Fruit fly (Drosophila melanogaster): ENCODE data around the gene Ipo9.

Gene Ipo9

DNA sequence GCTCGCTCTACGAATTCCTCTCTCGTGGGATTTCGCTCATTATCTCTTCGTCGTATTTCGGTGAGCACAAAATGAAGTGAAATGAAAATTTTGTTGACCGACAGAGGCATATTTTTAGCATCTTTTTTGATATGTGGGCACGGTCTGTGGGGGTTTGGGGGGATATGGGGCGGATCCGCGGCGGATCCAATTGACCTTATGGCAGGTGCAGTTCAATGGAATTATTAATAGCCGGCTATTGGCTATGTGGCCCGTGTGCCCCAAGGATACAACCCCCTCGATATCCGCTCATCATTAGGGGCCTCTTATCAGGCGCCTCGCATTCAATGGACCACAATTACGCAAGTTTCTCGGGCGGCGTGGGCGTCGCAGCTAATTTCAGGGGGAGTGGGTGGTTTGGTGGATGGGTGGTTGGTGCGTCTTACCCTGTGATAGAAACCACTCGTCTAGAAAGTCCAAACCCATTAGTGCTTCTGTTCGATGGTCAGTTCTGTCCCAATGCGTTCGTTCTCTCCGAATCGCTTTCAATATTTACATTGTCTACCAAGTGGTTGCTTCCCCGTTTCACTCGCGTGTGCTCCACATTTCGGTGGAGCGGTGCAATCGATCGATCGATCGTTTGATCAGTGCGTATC, 39.0 kb downstream of the Ipo9 start, which contains the start of gene sals:
sals (minus strand) TSS at position 585 of the 635 bp plus-strand sequence.
- TF ChIP-seq Dll (optimal IDR thresholded peaks at IDR 0.05), result no peak
- no peak for TF ChIP-seq CG8478 (optimal IDR thresholded peaks at IDR 0.05)
- TF ChIP-seq pan (optimal IDR thresholded peaks at IDR 0.05), result no peak

DNA sequence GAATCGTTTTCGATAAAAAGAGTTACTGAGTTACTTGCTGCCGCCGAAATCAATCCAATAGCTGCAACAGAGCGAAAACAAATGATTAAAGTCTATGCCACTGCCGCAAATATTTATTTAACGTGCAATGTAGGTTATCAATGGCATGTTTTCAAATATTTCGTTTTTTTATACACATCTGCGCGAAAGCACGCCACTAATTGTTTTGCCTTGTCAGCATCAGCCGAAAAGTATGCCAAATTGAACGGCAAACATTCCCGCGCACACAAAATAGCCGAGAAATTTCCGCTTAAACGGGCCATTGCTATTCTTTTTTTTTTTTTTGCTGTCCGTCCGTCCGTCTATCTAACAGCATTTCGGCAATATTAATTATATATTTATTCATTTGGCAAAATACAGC, 39.7 kb downstream of the Ipo9 start:
- TF ChIP-seq CG8478 (optimal IDR thresholded peaks at IDR 0.05) (no peak), usp (GFP tag; optimal IDR thresholded peaks at IDR 0.05) (no peak), EcR (GFP tag; optimal IDR thresholded peaks at IDR 0.05) (no peak), pan (optimal IDR thresholded peaks at IDR 0.05) (no peak), psq (optimal IDR thresholded peaks at IDR 0.05) (no peak), Dll (optimal IDR thresholded peaks at IDR 0.05) (no peak)

DNA sequence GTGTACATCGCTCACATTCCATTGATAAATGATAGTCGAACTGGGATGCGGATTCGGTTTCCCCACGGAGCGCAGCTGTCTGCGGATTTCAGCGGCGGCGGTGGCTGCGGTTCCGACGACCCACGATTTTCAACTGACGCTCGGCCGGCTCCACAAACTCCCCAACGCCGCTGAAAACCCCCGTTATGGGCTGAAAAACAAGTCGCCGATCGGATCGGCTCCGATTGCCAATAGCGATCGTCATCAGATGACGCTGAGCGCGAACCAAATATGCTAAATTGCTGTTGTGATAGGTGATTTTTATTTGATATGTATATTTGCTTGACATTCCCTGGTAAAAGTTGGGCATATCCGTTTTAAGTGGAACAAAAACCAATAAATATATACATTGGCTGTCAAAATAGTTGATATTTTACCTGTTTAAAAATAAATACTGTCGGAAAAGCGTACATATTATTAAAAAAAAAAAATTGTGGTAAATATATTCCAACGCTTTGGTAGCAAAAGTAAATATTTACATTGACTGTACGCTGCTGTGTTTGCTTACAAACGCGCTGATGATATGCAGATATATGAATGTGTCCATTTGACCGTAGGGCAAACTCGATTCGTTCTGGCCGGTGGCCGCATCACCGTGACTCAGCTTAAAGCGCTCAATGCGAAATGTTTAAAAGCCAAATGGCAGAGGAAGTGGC, 42.0 kb downstream of the Ipo9 start:
- TF ChIP-seq CG8478 (optimal IDR thresholded peaks at IDR 0.05) (no peak), Dll (optimal IDR thresholded peaks at IDR 0.05) (no peak), usp (GFP tag; optimal IDR thresholded peaks at IDR 0.05) (no peak), EcR (GFP tag; optimal IDR thresholded peaks at IDR 0.05) (no peak), pan (optimal IDR thresholded peaks at IDR 0.05) (no peak), psq (optimal IDR thresholded peaks at IDR 0.05) (no peak)

DNA sequence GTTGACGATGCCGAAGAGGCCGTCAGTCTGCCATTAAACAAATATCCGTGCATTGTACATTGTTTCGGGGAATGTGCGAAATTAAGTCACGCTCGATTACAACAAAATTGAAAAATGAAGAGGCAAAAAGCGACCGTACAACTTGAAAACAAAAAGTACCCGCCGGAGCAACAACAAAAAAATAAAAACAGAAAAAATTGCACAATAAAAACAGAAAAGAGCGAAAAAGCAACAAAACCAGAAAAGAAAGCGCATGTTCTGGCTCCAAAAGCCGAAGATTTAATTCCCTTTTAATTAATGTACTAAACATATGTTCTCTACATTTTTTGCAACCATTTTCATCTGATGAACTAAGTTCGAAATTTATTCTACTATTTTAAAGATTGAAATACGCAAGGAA, 44.2 kb downstream of the Ipo9 start:
- TF ChIP-seq pan (optimal IDR thresholded peaks at IDR 0.05), result no peak
- no peak for TF ChIP-seq CG8478 (optimal IDR thresholded peaks at IDR 0.05)
- TF ChIP-seq usp (GFP tag; optimal IDR thresholded peaks at IDR 0.05), result no peak
- TF ChIP-seq Dll (optimal IDR thresholded peaks at IDR 0.05), result no peak
- TF ChIP-seq psq (optimal IDR thresholded peaks at IDR 0.05), result no peak
- no peak for TF ChIP-seq EcR (GFP tag; optimal IDR thresholded peaks at IDR 0.05)

DNA sequence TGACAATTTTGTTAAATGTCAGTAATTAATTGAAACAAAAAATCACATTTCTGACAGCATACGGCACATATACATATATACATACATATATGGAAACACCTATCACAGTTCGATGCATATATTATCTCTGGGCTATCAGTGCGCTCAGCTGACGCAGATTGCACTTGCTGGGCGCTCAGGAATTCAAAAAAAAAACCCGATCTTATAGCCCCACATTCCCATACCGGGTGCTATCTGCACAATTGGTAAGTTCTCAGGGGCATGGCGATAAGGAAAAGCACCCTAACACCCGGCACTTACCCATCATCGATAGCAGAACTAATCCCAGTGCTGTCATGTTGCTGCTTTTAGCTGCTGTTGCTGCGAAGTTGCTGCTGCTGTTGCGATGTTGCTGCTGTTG, 45.0 kb downstream of the Ipo9 start:
- TF ChIP-seq usp (GFP tag; optimal IDR thresholded peaks at IDR 0.05), result no peak
- no peak for TF ChIP-seq EcR (GFP tag; optimal IDR thresholded peaks at IDR 0.05)
- no peak for TF ChIP-seq Dll (optimal IDR thresholded peaks at IDR 0.05)
- no peak for TF ChIP-seq CG8478 (optimal IDR thresholded peaks at IDR 0.05)
- no peak for TF ChIP-seq pan (optimal IDR thresholded peaks at IDR 0.05)
- TF ChIP-seq psq (optimal IDR thresholded peaks at IDR 0.05), result no peak

DNA sequence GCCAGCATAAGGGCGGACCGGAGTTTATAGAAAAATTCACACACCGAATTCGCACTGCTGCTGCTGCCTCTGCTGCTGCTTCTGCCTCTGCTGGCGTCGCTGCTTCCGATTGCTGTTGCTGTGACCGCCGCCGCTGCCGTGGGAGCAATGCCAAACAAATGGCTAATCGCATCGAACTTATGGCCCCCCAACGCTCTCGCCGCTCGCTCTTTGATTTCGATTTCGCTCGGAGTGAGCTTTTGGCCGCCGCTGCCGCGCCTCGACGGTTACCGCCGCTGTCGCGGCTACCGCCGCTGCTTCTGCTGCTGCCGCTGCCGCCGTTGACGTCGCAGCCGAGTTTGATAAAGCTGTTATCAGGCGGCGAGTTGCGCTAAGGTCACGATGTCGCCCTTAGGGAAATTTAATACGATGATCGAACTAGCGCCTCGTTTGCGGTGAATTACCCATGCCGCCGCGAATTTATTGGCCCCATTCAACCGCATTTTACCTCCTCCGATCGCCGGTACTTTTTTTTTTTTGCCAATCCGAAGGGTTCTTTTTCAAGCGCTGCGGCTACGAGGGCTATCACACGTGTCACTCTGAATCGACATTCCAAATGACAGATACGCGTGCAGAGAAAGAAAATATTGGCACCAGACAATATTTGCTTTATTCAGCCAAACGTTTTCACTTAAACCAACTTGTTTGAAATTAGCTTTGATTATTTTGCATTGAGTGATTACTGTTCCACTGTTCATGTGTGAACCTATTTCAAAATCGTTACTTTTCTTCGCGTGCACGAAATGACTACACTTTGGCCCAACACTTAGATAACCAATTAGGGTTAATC, 45.9 kb downstream of the Ipo9 start:
- no peak for TF ChIP-seq psq (optimal IDR thresholded peaks at IDR 0.05)
- TF ChIP-seq usp (GFP tag; optimal IDR thresholded peaks at IDR 0.05), result no peak
- no peak for TF ChIP-seq Dll (optimal IDR thresholded peaks at IDR 0.05)
- TF ChIP-seq pan (optimal IDR thresholded peaks at IDR 0.05), result no peak
- no peak for TF ChIP-seq EcR (GFP tag; optimal IDR thresholded peaks at IDR 0.05)
- TF ChIP-seq CG8478 (optimal IDR thresholded peaks at IDR 0.05), result no peak

DNA sequence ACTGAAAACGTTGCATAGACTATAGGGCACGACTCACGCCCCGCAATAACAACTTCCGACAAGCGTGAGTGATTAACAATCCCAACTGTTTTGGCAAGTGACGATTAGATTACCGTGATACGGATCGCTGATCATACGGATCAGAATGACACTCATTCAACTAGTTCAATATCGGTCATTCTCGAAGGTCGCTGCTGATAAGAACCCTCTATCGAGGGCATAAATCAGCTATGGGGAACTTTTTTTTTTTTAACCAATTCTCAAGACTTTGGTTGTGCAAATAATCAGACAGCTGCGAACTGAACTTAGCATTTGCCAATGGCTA, 46.5 kb downstream of the Ipo9 start:
- TF ChIP-seq Dll (optimal IDR thresholded peaks at IDR 0.05) (no peak), usp (GFP tag; optimal IDR thresholded peaks at IDR 0.05) (no peak), pan (optimal IDR thresholded peaks at IDR 0.05) (no peak), psq (optimal IDR thresholded peaks at IDR 0.05) (no peak), CG8478 (optimal IDR thresholded peaks at IDR 0.05) (no peak), EcR (GFP tag; optimal IDR thresholded peaks at IDR 0.05) (no peak)

DNA sequence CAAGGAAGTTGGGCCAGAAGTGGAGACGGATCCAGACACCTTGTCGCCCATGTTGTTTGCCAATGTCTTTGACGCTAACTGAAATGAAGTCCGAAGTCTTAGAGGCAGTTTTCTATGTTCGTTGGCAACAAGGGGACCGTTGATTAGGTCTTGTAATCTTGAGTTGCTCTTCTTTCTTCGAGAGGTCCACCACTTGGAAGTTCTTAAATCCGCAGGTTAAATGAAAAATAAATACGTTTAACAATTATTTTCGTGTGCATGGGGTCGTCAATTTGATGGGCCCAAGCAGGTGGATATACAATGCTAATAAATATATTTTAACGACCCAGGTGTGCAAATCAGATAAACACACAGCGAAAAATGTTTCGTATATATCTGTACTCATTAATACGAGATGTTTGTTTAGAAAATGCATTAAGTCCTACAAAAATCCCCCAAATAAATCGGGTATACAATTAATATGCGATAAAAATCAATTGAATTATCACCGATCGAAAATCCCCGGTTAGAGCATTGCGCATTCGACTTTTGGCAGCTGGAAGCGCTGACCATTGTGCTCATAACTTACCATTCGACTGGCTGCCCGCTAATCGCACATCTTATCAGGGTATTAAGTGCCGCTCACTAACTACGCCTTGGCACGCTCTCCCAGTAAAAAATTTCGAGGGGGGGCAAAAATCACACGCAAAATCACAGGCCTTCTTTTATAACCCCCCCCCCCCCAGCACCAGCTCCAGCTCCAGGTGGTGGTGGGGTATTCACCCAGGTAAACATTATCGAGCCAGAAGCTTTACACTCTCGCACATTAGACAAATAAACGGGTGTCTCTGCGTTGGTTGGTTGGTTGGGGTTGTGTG, 48.4 kb downstream of the Ipo9 start, which contains the start of gene PGRP-LB:
PGRP-LB (minus strand) TSS at position 51 of the 857 bp plus-strand sequence.
- no peak for TF ChIP-seq pan (optimal IDR thresholded peaks at IDR 0.05)
- TF ChIP-seq psq (optimal IDR thresholded peaks at IDR 0.05), result no peak
- TF ChIP-seq Dll (optimal IDR thresholded peaks at IDR 0.05), result no peak
- no peak for TF ChIP-seq usp (GFP tag; optimal IDR thresholded peaks at IDR 0.05)
- no peak for TF ChIP-seq EcR (GFP tag; optimal IDR thresholded peaks at IDR 0.05)
- no peak for TF ChIP-seq CG8478 (optimal IDR thresholded peaks at IDR 0.05)

Measured in whole organism.